Worm (Caenorhabditis elegans): ENCODE results near the gene ZC190.7.
A peak's percentile ranks its signal among the peaks of the same experiment; 100 is the strongest.

ZC190.7 gene

DNA sequence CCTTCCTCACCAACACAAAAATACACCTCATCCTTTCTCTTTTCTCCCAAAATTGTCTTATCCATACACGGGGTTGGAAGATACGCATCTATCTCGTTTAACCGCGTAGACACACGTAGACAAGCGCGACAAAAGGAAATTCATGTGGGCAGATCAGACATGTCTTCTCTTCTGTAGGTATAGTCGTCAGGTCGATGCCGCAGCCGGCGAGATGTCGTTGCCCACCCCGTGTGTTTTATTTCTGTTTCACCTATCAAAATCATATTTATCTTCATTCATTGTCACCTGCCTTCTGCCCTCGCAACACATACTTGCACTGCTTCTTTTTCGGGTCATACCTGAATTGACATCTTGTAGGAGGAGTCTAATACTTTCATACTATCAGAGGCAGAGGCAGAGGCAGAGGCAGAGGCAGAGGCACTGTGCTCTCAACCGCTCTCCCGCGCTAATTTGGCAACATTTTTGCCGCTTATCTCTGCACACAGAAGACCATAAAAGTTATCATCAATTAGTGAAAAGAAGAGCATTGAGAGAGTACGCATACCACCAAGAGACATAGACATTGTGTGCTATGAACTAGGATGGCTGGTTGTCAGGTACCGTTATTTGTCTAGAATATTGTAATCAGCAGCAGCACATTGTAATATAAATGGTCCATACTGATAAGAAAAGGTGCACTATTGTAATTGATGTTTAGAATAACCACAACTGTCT is 25.3 kb downstream of the ZC190.7 start:
- TF ChIP-seq efl-1 (optimal IDR thresholded peaks at IDR 0.05) (no peak), efl-1 (GFP tag; optimal IDR thresholded peaks at IDR 0.05 in 1 of 2) (peak in 1 of 2 experiments; percentile 89), aly-2 (tag; optimal IDR thresholded peaks at IDR 0.05) (no peak), irx-1 (tag; optimal IDR thresholded peaks at IDR 0.05) (peak; percentile 66), rnt-1 (tag; optimal IDR thresholded peaks at IDR 0.05) (peak; percentile 22), nhr-90 (tag; optimal IDR thresholded peaks at IDR 0.05; ENCODE audit: poor library complexity) (peak; percentile 28), ztf-4 (tag; optimal IDR thresholded peaks at IDR 0.05) (no peak), mdl-1 (tag; optimal IDR thresholded peaks at IDR 0.05) (peak in 1 of 2 experiments; percentile 21), pqm-1 (tag; optimal IDR thresholded peaks at IDR 0.05) (peak; percentile 52), unc-62 (GFP tag; optimal IDR thresholded peaks at IDR 0.05) (no peak), nhr-20 (tag; optimal IDR thresholded peaks at IDR 0.05) (peak; percentile 51), elt-3 (tag; optimal IDR thresholded peaks at IDR 0.05) (peak in 3 of 6 experiments; percentile 24 to 61 (median 25)), unc-130 (tag; optimal IDR thresholded peaks at IDR 0.05) (peak; percentile 11), snu-23 (GFP tag; optimal IDR thresholded peaks at IDR 0.05) (peak; percentile 54), nhr-19 (GFP tag; conservative IDR thresholded peaks at IDR 0.05) (0 out of 2 replicates have a peak, but pooled peaks have one; percentile 14), egl-27 (tag; optimal IDR thresholded peaks at IDR 0.05) (no peak), elt-2 (tag; optimal IDR thresholded peaks at IDR 0.05) (peak; percentile 91), nhr-71 (tag; optimal IDR thresholded peaks at IDR 0.05) (peak; percentile 40), nhr-85 (tag) (peak; percentile 88), mep-1 (tag; optimal IDR thresholded peaks at IDR 0.05) (peak; percentile 19), lsy-2 (tag; optimal IDR thresholded peaks at IDR 0.05) (peak in 1 of 2 experiments; percentile 17), lir-3 (tag; optimal IDR thresholded peaks at IDR 0.05; ENCODE audit: poor library complexity) (no peak), jun-1 (tag; optimal IDR thresholded peaks at IDR 0.05) (peak; percentile 23), blmp-1 (tag; optimal IDR thresholded peaks at IDR 0.05) (peak; percentile 93), nhr-11 (tag; optimal IDR thresholded peaks at IDR 0.05) (no peak), lin-14 (GFP tag; optimal IDR thresholded peaks at IDR 0.05) (peak; percentile 67)

DNA sequence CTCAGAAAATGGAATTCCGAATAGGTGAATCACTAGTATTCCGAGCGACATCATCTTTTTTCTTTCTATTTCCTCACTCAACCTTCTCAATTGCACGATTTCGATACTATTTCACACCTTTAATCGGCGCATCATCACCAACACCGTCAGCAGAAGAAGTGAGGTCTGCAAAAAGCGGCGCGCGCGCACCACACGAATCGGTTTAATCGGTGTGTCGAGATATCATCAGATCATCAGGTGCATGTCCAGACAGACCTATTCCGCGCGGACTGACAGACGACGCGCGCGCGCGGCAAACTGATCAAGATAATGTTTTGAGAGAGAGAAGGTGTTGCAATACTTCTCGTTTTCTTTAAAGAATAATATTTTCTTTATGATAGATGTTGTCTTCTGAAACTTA is 26.2 kb downstream of the ZC190.7 start:
- TF ChIP-seq blmp-1 (tag; optimal IDR thresholded peaks at IDR 0.05) (peak; percentile 73), nhr-85 (tag) (peak; percentile 73), efl-1 (optimal IDR thresholded peaks at IDR 0.05) (no peak), efl-1 (GFP tag; optimal IDR thresholded peaks at IDR 0.05 in 1 of 2) (peak in 1 of 2 experiments; percentile 82), lin-14 (GFP tag; optimal IDR thresholded peaks at IDR 0.05) (peak; percentile 41), irx-1 (tag; optimal IDR thresholded peaks at IDR 0.05) (no peak), nhr-19 (GFP tag; conservative IDR thresholded peaks at IDR 0.05) (no peak), rnt-1 (tag; optimal IDR thresholded peaks at IDR 0.05) (peak; percentile 22), nhr-71 (tag; optimal IDR thresholded peaks at IDR 0.05) (peak; percentile 1), mab-9 (GFP tag; IDR thresholded peaks at IDR 0.05) (no peak)

DNA sequence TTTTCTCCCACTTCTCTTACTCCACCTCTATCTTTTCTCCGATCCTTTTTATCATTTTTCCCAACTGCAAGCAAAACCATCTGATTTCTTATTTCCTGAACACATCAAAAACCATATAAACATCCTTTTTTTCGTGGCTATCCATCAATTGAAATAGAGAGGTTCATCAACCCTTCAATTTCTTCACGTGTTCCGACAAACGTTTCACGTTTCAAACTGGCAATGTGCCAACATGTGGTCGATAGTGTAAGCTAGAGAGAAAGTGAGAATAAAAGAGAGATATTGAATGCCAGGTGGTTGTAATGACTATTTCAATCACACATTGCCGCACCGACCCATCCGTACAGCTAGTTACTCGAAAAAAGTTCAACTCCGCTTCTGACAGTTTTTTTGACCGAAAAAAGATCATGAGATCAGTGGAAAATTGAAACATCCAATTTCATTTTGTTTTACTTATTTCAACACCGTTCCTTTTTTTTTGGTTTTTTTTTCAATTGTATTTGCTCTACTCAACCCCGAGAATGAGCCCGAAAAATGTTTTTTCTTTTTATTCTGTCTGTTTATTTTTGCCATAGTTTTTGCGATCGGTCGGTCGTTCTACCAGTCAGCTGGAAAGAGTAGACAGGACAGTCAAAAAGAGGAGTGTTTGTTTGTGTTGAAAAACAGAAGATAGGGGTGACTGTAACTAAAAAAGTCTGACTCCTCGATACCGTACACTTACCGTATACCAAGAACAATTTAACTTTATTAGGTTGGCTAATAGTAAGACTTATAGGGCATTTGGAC is 27.9 kb downstream of the ZC190.7 start:
- TF ChIP-seq mab-9 (GFP tag; IDR thresholded peaks at IDR 0.05) (no peak), rnt-1 (tag; optimal IDR thresholded peaks at IDR 0.05) (peak; percentile 56), unc-130 (tag; optimal IDR thresholded peaks at IDR 0.05) (peak; percentile 15), fos-1 (tag; optimal IDR thresholded peaks at IDR 0.05) (no peak), zag-1 (tag; optimal IDR thresholded peaks at IDR 0.05) (no peak), C16A3.4 (tag; optimal IDR thresholded peaks at IDR 0.05) (peak; percentile 2), C34B4.2 (tag; optimal IDR thresholded peaks at IDR 0.05) (no peak), unc-98 (GFP tag; IDR thresholded peaks at IDR 0.05) (no peak), C04F5.9 (tag; optimal IDR thresholded peaks at IDR 0.05) (no peak), nhr-20 (tag; optimal IDR thresholded peaks at IDR 0.05) (peak; percentile 36), sptf-1 (tag; optimal IDR thresholded peaks at IDR 0.05) (no peak), isw-1 (GFP tag; IDR thresholded peaks at IDR 0.05) (no peak), unc-30 (tag; optimal IDR thresholded peaks at IDR 0.05) (no peak), efl-1 (optimal IDR thresholded peaks at IDR 0.05) (no peak), efl-1 (GFP tag; optimal IDR thresholded peaks at IDR 0.05 in 1 of 2) (peak in 1 of 2 experiments; percentile 77), mdl-1 (tag; optimal IDR thresholded peaks at IDR 0.05) (peak in 1 of 2 experiments; percentile 56), skn-1 (tag; optimal IDR thresholded peaks at IDR 0.05) (no peak), aha-1 (tag; optimal IDR thresholded peaks at IDR 0.05) (no peak), unc-86 (tag; optimal IDR thresholded peaks at IDR 0.05) (no peak), F16B12.6 (tag; optimal IDR thresholded peaks at IDR 0.05) (no peak), Y116A8C.19 (tag; optimal IDR thresholded peaks at IDR 0.05; ENCODE audit: borderline replicate concordance) (no peak), elt-2 (tag; optimal IDR thresholded peaks at IDR 0.05) (no peak), pag-3 (tag; optimal IDR thresholded peaks at IDR 0.05; ENCODE audit: borderline replicate concordance, insufficient read depth) (peak; percentile 91), lir-3 (tag; optimal IDR thresholded peaks at IDR 0.05; ENCODE audit: poor library complexity) (no peak), ces-1 (GFP tag; optimal IDR thresholded peaks at IDR 0.05) (no peak), snu-23 (GFP tag; optimal IDR thresholded peaks at IDR 0.05) (peak; percentile 43), swsn-7 (tag; optimal IDR thresholded peaks at IDR 0.05) (no peak), nhr-71 (tag; optimal IDR thresholded peaks at IDR 0.05) (peak; percentile 60)
